Fruit fly (Drosophila melanogaster): ENCODE results near the gene CG6415.

- TF ChIP-seq Crg-1 (GFP tag; optimal IDR thresholded peaks at IDR 0.05) (no peak), Mnt (GFP tag; optimal IDR thresholded peaks at IDR 0.05) (no peak)
Measured at dm6 chr2L:10708089-10708488, 4.7 kb downstream of the CG6415 start.

Data from whole organism, adult.